Worm (Caenorhabditis elegans): ENCODE results near the gene div-1.

div-1 gene

DNA sequence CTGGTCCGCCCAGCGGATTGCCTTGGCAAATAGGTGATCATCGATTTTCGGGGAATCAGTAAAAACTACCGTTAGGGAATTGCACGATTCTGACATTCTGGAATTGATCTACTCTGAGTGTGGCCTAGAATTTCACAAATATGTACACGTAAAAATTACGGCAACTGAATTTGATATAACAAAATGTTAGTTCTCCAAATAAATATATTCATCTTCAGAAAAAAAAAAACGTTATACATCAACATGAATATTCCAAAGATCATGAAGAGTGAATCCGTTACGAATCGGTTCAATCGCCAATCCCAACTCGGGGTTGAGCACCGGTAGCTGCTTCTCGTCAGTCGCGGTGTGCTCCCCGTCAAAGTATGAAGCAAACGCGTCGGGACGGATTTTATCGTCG, 10.3 kb upstream of the div-1 start, which contains the start of gene rip-1 (continued):
- no peak for TF ChIP-seq atf-7 (tag; optimal IDR thresholded peaks at IDR 0.05)

ce11 chrIII:10254583-10254982, 6.2 kb upstream of the div-1 start, which contains the start of gene R01H10.4:
Gene R01H10.4 (plus strand): TSS chrIII:10254818.
- TF ChIP-seq hrde-1 (tag; optimal IDR thresholded peaks at IDR 0.05; ENCODE audit: borderline replicate concordance) (no peak), ceh-27 (GFP tag; optimal IDR thresholded peaks at IDR 0.05) (no peak), snpc-3.4 (tag; optimal IDR thresholded peaks at IDR 0.05) (no peak), nfya-2 (GFP tag; IDR thresholded peaks at IDR 0.05) (no peak), snpc-4 (GFP tag; optimal IDR thresholded peaks at IDR 0.05) (no peak), snpc-4 (tag; optimal IDR thresholded peaks at IDR 0.05) (no peak), snpc-1.1 (tag; optimal IDR thresholded peaks at IDR 0.05; ENCODE audit: insufficient read depth) (no peak), mes-4 (tag; optimal IDR thresholded peaks at IDR 0.05) (no peak), unc-130 (GFP tag; optimal IDR thresholded peaks at IDR 0.05) (no peak), rcor-1 (GFP tag; IDR thresholded peaks at IDR 0.05) (no peak), F57A8.1 (GFP tag; optimal IDR thresholded peaks at IDR 0.05) (no peak), lsy-27 (tag; optimal IDR thresholded peaks at IDR 0.05; ENCODE audit: borderline replicate concordance, insufficient read depth) (no peak), K12H6.12 (tag; optimal IDR thresholded peaks at IDR 0.05) (no peak), Y79H2A.3 (GFP tag; conservative IDR thresholded peaks at IDR 0.05) (no peak), madf-6 (GFP tag; IDR thresholded peaks at IDR 0.05) (no peak), snpc-1.3 (tag; optimal IDR thresholded peaks at IDR 0.05; ENCODE audit: insufficient read depth) (no peak), repo-1 (tag; optimal IDR thresholded peaks at IDR 0.05) (no peak)

DNA sequence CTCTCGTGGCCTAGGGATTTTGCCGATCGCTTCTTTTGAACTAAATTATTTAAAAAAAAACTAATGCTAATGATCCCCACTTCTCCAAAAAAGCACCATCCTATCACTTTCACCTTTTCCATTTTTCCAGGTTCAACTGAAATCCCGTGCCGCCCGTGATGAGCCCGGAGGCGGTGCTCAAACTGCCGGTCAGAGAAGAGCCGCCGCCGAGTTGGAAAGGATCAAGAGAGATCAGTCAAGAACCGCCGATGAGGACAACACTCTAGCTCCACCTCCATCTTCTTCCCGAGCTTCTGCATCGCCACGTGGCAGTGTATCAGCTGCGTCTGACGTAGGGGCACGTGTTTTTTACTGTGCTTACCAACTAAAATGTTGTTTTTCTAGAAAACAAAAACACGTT, 5.0 kb upstream of the div-1 start:
- TF ChIP-seq egrh-3 (GFP tag; IDR thresholded peaks at IDR 0.05): peak; percentile 26; the same call in 1 of the 2 replicates
- peak; percentile 63 for TF ChIP-seq zfh-2 (GFP tag; conservative IDR thresholded peaks at IDR 0.05)
- no peak for TF ChIP-seq ceh-40 (GFP tag; IDR thresholded peaks at IDR 0.05)
- no peak for TF ChIP-seq mxl-1 (tag; optimal IDR thresholded peaks at IDR 0.05)

DNA sequence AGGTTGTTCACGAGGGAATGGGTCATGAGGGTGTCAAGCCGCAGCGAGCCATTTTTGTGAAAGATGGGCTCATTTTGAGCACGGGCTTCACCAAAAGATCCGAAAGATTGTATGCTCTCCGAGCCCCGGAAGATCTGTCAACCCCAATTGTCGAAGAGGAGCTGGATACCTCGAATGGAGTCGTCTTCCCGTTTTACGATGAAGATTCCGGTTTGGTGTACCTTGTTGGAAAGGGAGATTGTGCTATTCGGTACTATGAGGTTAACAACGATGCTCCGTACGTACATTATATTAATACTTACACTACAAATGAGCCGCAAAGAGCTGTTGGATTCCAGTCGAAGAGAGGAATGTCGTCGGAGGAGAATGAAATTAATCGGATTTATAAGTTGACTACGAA, 2.8 kb upstream of the div-1 start:
- TF ChIP-seq B0336.3 (GFP tag; IDR thresholded peaks at IDR 0.05) (no peak), nhr-120 (GFP tag; IDR thresholded peaks at IDR 0.05) (no peak), die-1 (tag; optimal IDR thresholded peaks at IDR 0.05) (no peak), mxl-1 (tag; optimal IDR thresholded peaks at IDR 0.05) (no peak), ztf-28 (GFP tag; IDR thresholded peaks at IDR 0.05) (no peak), B0019.2 (GFP tag; conservative IDR thresholded peaks at IDR 0.05) (no peak), zim-3 (tag; optimal IDR thresholded peaks at IDR 0.05) (no peak), nhr-27 (tag; optimal IDR thresholded peaks at IDR 0.05) (no peak), F39B2.1 (GFP tag; IDR thresholded peaks at IDR 0.05) (no peak), efl-1 (GFP tag; optimal IDR thresholded peaks at IDR 0.05) (no peak), madf-3 (GFP tag; IDR thresholded peaks at IDR 0.05) (no peak), Y95B8A.8 (GFP tag; IDR thresholded peaks at IDR 0.05) (no peak), nfyb-1 (GFP tag; IDR thresholded peaks at IDR 0.05) (no peak), nhr-179 (tag; optimal IDR thresholded peaks at IDR 0.05) (no peak), lsy-27 (tag; optimal IDR thresholded peaks at IDR 0.05; ENCODE audit: borderline replicate concordance, insufficient read depth) (no peak), D2030.7 (GFP tag; IDR thresholded peaks at IDR 0.05) (no peak), ZK185.1 (tag; optimal IDR thresholded peaks at IDR 0.05; ENCODE audit: poor library complexity, severe bottlenecking) (no peak), rec-8 (tag; optimal IDR thresholded peaks at IDR 0.05) (no peak), aptf-2 (GFP tag; conservative IDR thresholded peaks at IDR 0.05) (no peak)

Measured in whole organism, young adult.